Fruit fly (Drosophila melanogaster): ENCODE results near the gene OtopLa.

OtopLa gene

dm6 chrX:5679079-5679932, 31.0 kb upstream of the OtopLa start (continued):
- no peak for TF ChIP-seq Dbx (GFP tag; IDR thresholded peaks at IDR 0.05)
- no peak for TF ChIP-seq p53 (GFP tag; optimal IDR thresholded peaks at IDR 0.05)
- TF ChIP-seq CG9215 (GFP tag; IDR thresholded peaks at IDR 0.05), result no peak
- no peak for TF ChIP-seq tgo (GFP tag; IDR thresholded peaks at IDR 0.05)
- no peak for TF ChIP-seq Dfd (GFP tag; optimal IDR thresholded peaks at IDR 0.05)
- TF ChIP-seq scrt (GFP tag; optimal IDR thresholded peaks at IDR 0.05), result no peak
- peak; percentile 32 for TF ChIP-seq lbe (GFP tag; optimal IDR thresholded peaks at IDR 0.05)
- TF ChIP-seq CG4730 (GFP tag; IDR thresholded peaks at IDR 0.05), result 0 out of 2 replicates have a peak, but pooled peaks have one; percentile 10
- no peak for TF ChIP-seq CG4328 (GFP tag; optimal IDR thresholded peaks at IDR 0.05)
- peak; percentile 61 for TF ChIP-seq Spps (tag; optimal IDR thresholded peaks at IDR 0.05)
- TF ChIP-seq Abd-B (GFP tag; optimal IDR thresholded peaks at IDR 0.05), result peak; percentile 29
- TF ChIP-seq CG15696 (tag; optimal IDR thresholded peaks at IDR 0.05), result peak; percentile 41
- no peak for TF ChIP-seq Vsx1 (GFP tag; optimal IDR thresholded peaks at IDR 0.05)
- TF ChIP-seq MESR4 (GFP tag; optimal IDR thresholded peaks at IDR 0.05), result no peak
- no peak for TF ChIP-seq zen2 (GFP tag; IDR thresholded peaks at IDR 0.05; ENCODE audit: partially characterized antibody)
- TF ChIP-seq Atf3 (GFP tag; optimal IDR thresholded peaks at IDR 0.05), result peak; percentile 29
- TF ChIP-seq seq (GFP tag; IDR thresholded peaks at IDR 0.05), result 0 out of 2 replicates have a peak, but pooled peaks have one; percentile 22
- TF ChIP-seq CG15269 (tag; optimal IDR thresholded peaks at IDR 0.05), result no peak
- peak; percentile 71; the same call in 2 of the 3 replicates for TF ChIP-seq zfh1 (GFP tag; IDR thresholded peaks at IDR 0.05)
- peak; percentile 15 for TF ChIP-seq CG6654 (GFP tag; optimal IDR thresholded peaks at IDR 0.05)
- TF ChIP-seq CG7556 (GFP tag; optimal IDR thresholded peaks at IDR 0.05), result no peak
- TF ChIP-seq Sry-δ (GFP tag; optimal IDR thresholded peaks at IDR 0.05), result no peak
- peak; percentile 4 for TF ChIP-seq CG7786 (GFP tag; optimal IDR thresholded peaks at IDR 0.05)
- no peak for TF ChIP-seq ap (GFP tag; IDR thresholded peaks at IDR 0.05)
- TF ChIP-seq CG10979 (tag; optimal IDR thresholded peaks at IDR 0.05), result peak; percentile 78
- TF ChIP-seq pan (optimal IDR thresholded peaks at IDR 0.05), result no peak
- TF ChIP-seq pan (GFP tag; optimal IDR thresholded peaks at IDR 0.05 in 1 of 2, IDR thresholded peaks at IDR 0.05 in 1 of 2), result peak in 1 of 2 experiments; percentile 33
- TF ChIP-seq Ssrp (tag; optimal IDR thresholded peaks at IDR 0.05), result peak; percentile 63
- TF ChIP-seq CG30403 (GFP tag; optimal IDR thresholded peaks at IDR 0.05), result peak; percentile 55
- no peak for TF ChIP-seq onecut (GFP tag; IDR thresholded peaks at IDR 0.05)
- no peak for TF ChIP-seq NFAT (GFP tag; IDR thresholded peaks at IDR 0.05)
- TF ChIP-seq CG12155 (GFP tag; optimal IDR thresholded peaks at IDR 0.05), result peak; percentile 14
- TF ChIP-seq CG17802 (tag; optimal IDR thresholded peaks at IDR 0.05), result no peak
- TF ChIP-seq Mad (GFP tag; optimal IDR thresholded peaks at IDR 0.05), result peak; percentile 9
- TF ChIP-seq gcm (GFP tag; optimal IDR thresholded peaks at IDR 0.05), result peak; percentile 3
- no peak for TF ChIP-seq ranshi (GFP tag; IDR thresholded peaks at IDR 0.05)
- no peak for TF ChIP-seq CG8359 (GFP tag; optimal IDR thresholded peaks at IDR 0.05; ENCODE audit: borderline replicate concordance)
- TF ChIP-seq Med (GFP tag), result peak; percentile 41
- no peak for TF ChIP-seq CG15011 (GFP tag; optimal IDR thresholded peaks at IDR 0.05)
- no peak for TF ChIP-seq HmgZ (tag; optimal IDR thresholded peaks at IDR 0.05)
- TF ChIP-seq sna (GFP tag; IDR thresholded peaks at IDR 0.05; ENCODE audit: partially characterized antibody), result no peak
- no peak for TF ChIP-seq bigmax (GFP tag; optimal IDR thresholded peaks at IDR 0.05)
- no peak for TF ChIP-seq Fer2 (tag; optimal IDR thresholded peaks at IDR 0.05)
- no peak for TF ChIP-seq ERR (GFP tag; optimal IDR thresholded peaks at IDR 0.05)
- no peak for TF ChIP-seq Rfx (GFP tag; IDR thresholded peaks at IDR 0.05)
- TF ChIP-seq CG7987 (GFP tag; optimal IDR thresholded peaks at IDR 0.05), result no peak
- TF ChIP-seq az2 (GFP tag; optimal IDR thresholded peaks at IDR 0.05), result peak; percentile 40
- TF ChIP-seq CG12104 (GFP tag; optimal IDR thresholded peaks at IDR 0.05), result no peak
- no peak for TF ChIP-seq nau (GFP tag; optimal IDR thresholded peaks at IDR 0.05)
